Worm (Caenorhabditis elegans) whole organism, L2 larva: Measurements from ENCODE around the gene F44A6.3.
A peak's percentile ranks its signal among the peaks of the same experiment; 100 is the strongest.

Source experiments
- C34F6.9 ChIP-seq: fragments of 150-350 bp; optimal IDR thresholded peaks from 2 replicates; lab custom pipeline; 2014; ENCODE audit warnings: missing biosample characterization, missing genetic modification characterization
- F13H6.1 ChIP-seq: sonication (generic microtip); optimal IDR thresholded peaks from 2 replicates; lab custom pipeline; 2016; ENCODE audit warnings: missing genetic modification characterization, missing compliant biosample characterization
- R02D3.7 ChIP-seq: fragments of 150-350 bp; optimal IDR thresholded peaks from 2 replicates; lab custom pipeline; 2014; ENCODE audit warnings: missing biosample characterization, missing genetic modification characterization
- Y55F3AM.14 ChIP-seq: fragments of 200-800 bp; sonication (Bioruptor generic); optimal IDR thresholded peaks from 2 replicates; lab custom pipeline; 2018; ENCODE audit warnings: mild to moderate bottlenecking, missing genetic modification characterization, missing compliant biosample characterization
- aly-2 ChIP-seq: fragments of 150-350 bp; optimal IDR thresholded peaks from 2 replicates; lab custom pipeline; 2014; ENCODE audit warnings: missing biosample characterization, missing genetic modification characterization
- ama-1 ChIP-seq: fragments of 150-350 bp; optimal IDR thresholded peaks from 2 replicates; lab custom pipeline; 2018; ENCODE audit warnings: inconsistent platforms
- blmp-1 ChIP-seq: sonication (generic microtip); optimal IDR thresholded peaks from 2 replicates; lab custom pipeline; 2017; ENCODE audit warnings: missing genetic modification characterization, mild to moderate bottlenecking, missing compliant biosample characterization, antibody characterized with exemption, moderate library complexity; ENCODE audit not compliant: insufficient read depth
- ceh-16 ChIP-seq: fragments of 150-350 bp; optimal IDR thresholded peaks from 2 replicates; lab custom pipeline; 2014; ENCODE audit warnings: missing biosample characterization, missing genetic modification characterization
- ceh-82 ChIP-seq: fragments of 150-350 bp; optimal IDR thresholded peaks from 2 replicates; lab custom pipeline; 2014; ENCODE audit warnings: missing biosample characterization, missing genetic modification characterization
- crh-2 ChIP-seq: sonication (generic microtip); optimal IDR thresholded peaks from 2 replicates; lab custom pipeline; 2017; ENCODE audit warnings: missing biosample characterization, missing genetic modification characterization
- dmd-4 ChIP-seq: sonication (generic microtip); optimal IDR thresholded peaks from 2 replicates; lab custom pipeline; 2017; ENCODE audit warnings: missing biosample characterization, missing genetic modification characterization
- egl-27 ChIP-seq: sonication (generic microtip); optimal IDR thresholded peaks from 3 replicates; lab custom pipeline; 2017; ENCODE audit warnings: missing biosample characterization, missing genetic modification reagents, missing genetic modification characterization
- elt-1 ChIP-seq: fragments of 150-350 bp; optimal IDR thresholded peaks from 2 replicates; lab custom pipeline; 2014; ENCODE audit warnings: missing biosample characterization, missing genetic modification characterization
- elt-3 ChIP-seq: sonication (generic microtip); optimal IDR thresholded peaks from 2 replicates; lab custom pipeline; 2017; ENCODE audit warnings: missing biosample characterization, missing genetic modification characterization
- fos-1 ChIP-seq: fragments of 150-350 bp; optimal IDR thresholded peaks from 2 replicates; lab custom pipeline; 2014; ENCODE audit warnings: missing biosample characterization, missing genetic modification characterization
- lin-11 ChIP-seq: fragments of 150-350 bp; sonication (generic microtip); optimal IDR thresholded peaks from 2 replicates; lab custom pipeline; 2014; ENCODE audit warnings: missing biosample characterization, missing genetic modification characterization, inconsistent platforms, mixed read lengths
- lin-13 ChIP-seq: fragments of 150-350 bp; optimal IDR thresholded peaks from 2 replicates; lab custom pipeline; 2014; ENCODE audit warnings: missing biosample characterization, missing genetic modification reagents, missing genetic modification characterization
- lin-39 ChIP-seq: fragments of 150-350 bp; optimal IDR thresholded peaks from 2 replicates; lab custom pipeline; 2014; ENCODE audit warnings: missing biosample characterization, missing genetic modification reagents, missing genetic modification characterization
- mab-5 ChIP-seq: fragments of 150-350 bp; optimal IDR thresholded peaks from 2 replicates; lab custom pipeline; 2014; ENCODE audit warnings: missing biosample characterization, missing genetic modification characterization
- mdl-1 ChIP-seq, 2 experiments: fragments of 150-350 bp in 1 of 2; sonication (generic microtip) in 1 of 2; optimal IDR thresholded peaks; 2 replicates each; lab custom pipeline; 2017; ENCODE audit warnings: missing biosample characterization in 2 of 2, missing genetic modification characterization in 2 of 2
- nhr-10 ChIP-seq: sonication (generic microtip); optimal IDR thresholded peaks from 2 replicates; lab custom pipeline; 2017; ENCODE audit warnings: missing biosample characterization, missing genetic modification characterization
- nhr-11 ChIP-seq: fragments of 150-350 bp; optimal IDR thresholded peaks from 2 replicates; lab custom pipeline; 2014; ENCODE audit warnings: missing biosample characterization, missing genetic modification characterization
- nhr-12 ChIP-seq: fragments of 150-350 bp; optimal IDR thresholded peaks from 2 replicates; lab custom pipeline; 2014; ENCODE audit warnings: missing biosample characterization, missing genetic modification characterization
- nhr-129 ChIP-seq: fragments of 150-350 bp; optimal IDR thresholded peaks from 2 replicates; lab custom pipeline; 2014; ENCODE audit warnings: missing biosample characterization, missing genetic modification characterization
- nhr-23 ChIP-seq: fragments of 150-350 bp; optimal IDR thresholded peaks from 2 replicates; lab custom pipeline; 2014; ENCODE audit warnings: missing biosample characterization, missing genetic modification reagents, missing genetic modification characterization
- nhr-237 ChIP-seq: fragments of 150-350 bp; optimal IDR thresholded peaks from 2 replicates; lab custom pipeline; 2014; ENCODE audit warnings: missing biosample characterization, missing genetic modification characterization
- nhr-25 ChIP-seq: fragments of 150-350 bp; sonication (generic microtip); optimal IDR thresholded peaks from 3 replicates; lab custom pipeline; 2014; ENCODE audit warnings: missing biosample characterization, missing genetic modification characterization
- nhr-6 ChIP-seq: fragments of 150-350 bp; optimal IDR thresholded peaks from 2 replicates; lab custom pipeline; 2014; ENCODE audit warnings: missing biosample characterization, missing genetic modification characterization
- nhr-77 ChIP-seq: fragments of 150-350 bp; optimal IDR thresholded peaks from 2 replicates; lab custom pipeline; 2014; ENCODE audit warnings: missing biosample characterization, missing genetic modification characterization
- skn-1 ChIP-seq: sonication (generic microtip); optimal IDR thresholded peaks from 2 replicates; lab custom pipeline; 2017; ENCODE audit warnings: missing biosample characterization, missing genetic modification characterization
- sma-3 ChIP-seq: sonication (generic microtip); optimal IDR thresholded peaks from 2 replicates; lab custom pipeline; 2016; ENCODE audit warnings: missing genetic modification reagents, missing genetic modification characterization, missing compliant biosample characterization
- sma-9 ChIP-seq, 2 experiments: fragments of 150-350 bp in 1 of 2; sonication (generic microtip) in 1 of 2; optimal IDR thresholded peaks; 2 replicates each; lab custom pipeline; 2014 to 2016; ENCODE audit warnings: missing genetic modification characterization in 2 of 2, mild to moderate bottlenecking in 1 of 2, missing biosample characterization in 1 of 2, missing compliant biosample characterization in 1 of 2, missing genetic modification reagents in 1 of 2, moderate library complexity in 1 of 2
- snpc-4 ChIP-seq: fragments of 150-350 bp; optimal IDR thresholded peaks from 2 replicates; lab custom pipeline; 2014; ENCODE audit warnings: missing biosample characterization, missing genetic modification characterization
- unc-55 ChIP-seq: fragments of 150-350 bp; sonication (generic microtip); optimal IDR thresholded peaks from 3 replicates; lab custom pipeline; 2014; ENCODE audit warnings: missing biosample characterization, missing genetic modification reagents, missing genetic modification characterization
- unc-62 ChIP-seq: fragments of 150-350 bp; optimal IDR thresholded peaks from 2 replicates; lab custom pipeline; 2014; ENCODE audit warnings: missing biosample characterization, missing genetic modification reagents, missing genetic modification characterization
- zag-1 ChIP-seq: fragments of 150-350 bp; optimal IDR thresholded peaks from 2 replicates; lab custom pipeline; 2014; ENCODE audit warnings: missing biosample characterization, missing genetic modification characterization
- ztf-1 ChIP-seq: fragments of 200-800 bp; sonication (Bioruptor generic); conservative IDR thresholded peaks from 2 replicates; pipeline ENCODE4 v1.3.6; 2022; ENCODE audit warnings: missing genetic modification characterization, missing compliant biosample characterization
- ztf-4 ChIP-seq: fragments of 150-350 bp; optimal IDR thresholded peaks from 2 replicates; lab custom pipeline; 2014; ENCODE audit warnings: missing biosample characterization, missing genetic modification characterization

The F44A6.3 gene

DNA sequence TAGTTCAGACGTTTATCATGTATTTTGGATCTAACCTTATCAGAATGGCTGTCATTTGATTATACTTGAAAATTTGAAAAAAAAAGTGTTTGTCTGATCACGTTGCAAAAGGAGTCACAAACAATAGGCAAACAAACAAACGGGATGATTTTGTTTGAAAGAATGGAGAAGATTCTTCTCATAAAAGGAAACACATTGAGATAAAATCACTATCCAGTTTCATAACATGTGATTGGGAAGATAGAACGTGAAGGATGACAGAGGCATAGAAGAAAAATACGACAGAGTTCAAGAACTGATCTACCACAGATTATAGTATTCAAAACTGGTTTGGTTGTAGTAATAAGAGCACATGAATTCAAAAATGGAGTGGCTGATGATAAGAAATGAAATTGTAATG lies 6.2 kb downstream of the F44A6.3 start, which contains the start of gene F44A6.5 (continued):
- peak; percentile 16 for TF ChIP-seq egl-27 (tag; lab: Kevin White, UChicago)
- peak; percentile 19 for TF ChIP-seq fos-1 (tag; lab: Kevin White, UChicago)
- no peak for TF ChIP-seq blmp-1 (tag; lab: Kevin White, UChicago)
- TF ChIP-seq C34F6.9 (tag; lab: Kevin White, UChicago), result no peak

DNA sequence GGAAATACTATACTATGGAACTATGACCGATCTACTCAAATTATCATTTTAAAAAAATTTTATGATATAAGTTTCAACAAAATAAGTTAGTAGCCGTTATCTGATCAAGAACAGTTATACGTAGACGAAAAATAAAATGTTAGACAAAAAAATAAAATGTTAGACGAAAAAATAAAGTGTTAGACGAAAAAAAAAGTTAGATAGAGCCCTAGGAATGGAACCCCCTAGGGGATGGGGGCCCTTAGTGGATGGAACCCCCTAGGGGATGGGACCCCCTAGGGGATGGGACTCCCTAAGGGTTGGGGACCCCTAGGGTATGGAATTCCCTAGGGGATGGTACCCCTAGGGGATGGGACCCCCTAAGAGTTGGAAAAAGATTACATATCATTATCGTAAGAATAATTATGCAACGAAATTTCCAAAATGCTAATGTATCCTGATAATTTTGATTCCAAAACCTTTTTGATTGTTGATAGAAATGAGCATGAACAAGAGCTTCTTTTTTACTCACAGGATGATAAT lies 6.7 kb downstream of the F44A6.3 start:
- no peak for TF ChIP-seq nhr-6
- TF ChIP-seq, all 48 proteins: peak for 0

DNA sequence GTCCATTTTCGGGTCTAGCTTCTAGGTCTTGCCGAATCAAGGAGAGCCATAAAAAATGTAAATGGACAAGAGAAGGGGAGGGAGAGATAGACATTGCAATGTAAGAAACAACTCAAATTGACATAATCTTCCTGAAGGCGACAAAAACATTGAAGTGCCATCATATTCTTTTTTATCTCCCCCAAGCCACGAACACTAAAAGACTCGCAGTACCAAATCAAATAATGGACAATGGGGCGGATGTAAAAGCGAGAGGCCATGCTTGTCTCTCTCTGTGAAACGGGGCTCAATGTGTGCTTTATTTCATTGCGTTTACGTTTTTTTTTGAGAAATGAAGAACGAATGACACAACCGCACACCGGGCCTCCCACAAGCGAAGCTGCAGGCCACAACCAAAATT lies 13.3 kb downstream of the F44A6.3 start:
- TF ChIP-seq crh-2 (tag; lab: Kevin White, UChicago), result no peak
- no peak for TF ChIP-seq ztf-4
- no peak for TF ChIP-seq Y55F3AM.14 (GFP tag; lab: Kevin White, UChicago)
- TF ChIP-seq elt-3 (tag; lab: Kevin White, UChicago), result no peak
- no peak for TF ChIP-seq ceh-16 (tag; lab: Kevin White, UChicago)
- no peak for TF ChIP-seq snpc-4 (tag; lab: Kevin White, UChicago)
- TF ChIP-seq skn-1, result no peak
- no peak for TF ChIP-seq F13H6.1 (tag; lab: Kevin White, UChicago)
- no peak for TF ChIP-seq unc-62 (GFP tag; lab: Kevin White, UChicago)
- TF ChIP-seq ama-1 (lab: Kevin White, UChicago), result no peak
- TF ChIP-seq mdl-1 (tag; optimal IDR thresholded peaks at IDR 0.05; lab: Kevin White, UChicago), result no peak
- TF ChIP-seq mab-5, result no peak
- no peak for TF ChIP-seq lin-39 (tag; lab: Kevin White, UChicago)
- TF ChIP-seq zag-1 (tag; lab: Kevin White, UChicago), result no peak

DNA sequence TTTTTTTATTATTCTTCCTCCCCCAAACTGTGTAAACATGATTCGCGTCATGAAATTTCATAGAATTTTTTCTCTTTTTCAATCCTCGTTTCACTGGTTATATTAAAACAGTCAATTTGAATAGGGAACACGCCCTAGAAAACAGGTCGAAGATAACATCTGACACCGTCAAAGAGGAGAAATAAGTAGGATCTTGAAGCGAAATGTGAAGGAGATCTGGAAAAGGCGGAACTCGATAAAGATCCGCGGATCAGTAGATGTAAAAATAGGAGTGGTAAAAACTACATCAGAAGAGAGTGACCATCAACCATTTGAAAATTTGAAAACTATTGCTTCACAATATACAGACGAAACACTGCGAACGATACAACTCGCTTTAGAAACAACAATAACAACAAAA lies 14.6 kb downstream of the F44A6.3 start:
- TF ChIP-seq elt-1 (tag; lab: Kevin White, UChicago), result peak; percentile 66
- TF ChIP-seq nhr-25, result peak; percentile 14
- no peak for TF ChIP-seq egl-27 (tag; lab: Kevin White, UChicago)
- TF ChIP-seq, all 48 proteins: peak for 2

DNA sequence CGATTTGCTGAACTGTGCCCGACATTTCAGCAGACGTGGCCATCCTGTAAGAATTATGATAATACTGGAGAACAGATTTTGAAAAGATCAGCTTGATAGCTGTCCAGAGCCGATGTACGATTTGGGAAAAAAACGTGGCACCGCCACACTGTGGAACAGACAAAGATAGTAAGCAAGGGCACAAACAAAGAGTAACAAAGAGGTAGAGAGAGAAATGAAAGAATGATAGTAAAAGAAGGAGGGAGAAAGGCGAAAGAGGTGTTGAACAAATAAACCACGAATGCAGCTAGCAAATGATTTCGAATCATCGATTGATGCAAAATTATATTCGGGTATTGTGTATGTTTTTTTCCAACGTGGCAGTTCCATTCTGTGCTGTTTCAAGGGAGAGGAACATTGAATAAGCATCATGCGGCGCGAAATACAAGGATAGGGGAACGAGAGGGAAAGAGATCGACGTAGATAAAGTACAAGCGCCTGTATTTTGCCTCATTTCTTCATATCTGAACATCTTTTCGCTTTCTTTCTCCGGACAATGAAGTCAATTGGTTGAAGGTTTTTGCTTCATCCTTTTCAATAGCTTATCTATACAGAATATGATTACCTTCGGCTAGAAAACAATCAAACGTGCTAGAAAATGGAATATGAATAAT lies 15.7 kb downstream of the F44A6.3 start, which contains the start of gene C14H10.3:
TSS of gene C14H10.3 (minus strand) at position 44 of the 653 bp plus-strand sequence.
- peak; percentile 5 for TF ChIP-seq fos-1 (tag; lab: Kevin White, UChicago)
- peak; percentile 41 for TF ChIP-seq crh-2 (tag; lab: Kevin White, UChicago)
- no peak for TF ChIP-seq nhr-12 (tag; lab: Kevin White, UChicago)
- peak; percentile 69 for TF ChIP-seq blmp-1 (tag; lab: Kevin White, UChicago)
- TF ChIP-seq, all 48 proteins: peak for 3

DNA sequence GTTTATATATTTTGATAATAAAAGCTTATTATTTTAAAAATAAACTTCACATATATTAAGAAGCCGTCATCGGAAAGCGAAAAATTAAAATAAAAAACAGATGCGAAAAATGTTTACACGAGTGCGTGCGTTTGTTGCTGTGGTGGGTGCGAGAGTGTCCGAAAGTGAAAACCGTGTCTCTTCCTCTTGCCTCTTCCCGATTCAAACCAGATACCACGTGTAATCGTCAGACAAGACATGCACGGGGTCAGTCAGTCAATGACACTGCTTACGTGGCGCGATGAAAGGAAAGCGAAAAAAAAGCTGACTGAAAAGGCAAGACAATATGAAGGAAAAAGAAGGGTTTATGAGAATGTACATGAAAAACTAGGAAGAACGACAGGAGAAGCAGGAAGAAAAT lies 18.3 kb downstream of the F44A6.3 start:
- TF ChIP-seq sma-3 (GFP tag; lab: Kevin White, UChicago) (no peak), nhr-11 (tag; lab: Kevin White, UChicago) (no peak), dmd-4 (tag; lab: Kevin White, UChicago) (no peak), F13H6.1 (tag; lab: Kevin White, UChicago) (no peak), ceh-16 (tag; lab: Kevin White, UChicago) (no peak), lin-11 (tag; lab: Kevin White, UChicago) (no peak), egl-27 (tag; lab: Kevin White, UChicago) (no peak), fos-1 (tag; lab: Kevin White, UChicago) (peak; percentile 10), aly-2 (tag; lab: Kevin White, UChicago) (no peak), nhr-10 (tag; lab: Kevin White, UChicago) (no peak), sma-9 (GFP tag; optimal IDR thresholded peaks at IDR 0.05; lab: Kevin White, UChicago) (no peak), sma-9 (tag; optimal IDR thresholded peaks at IDR 0.05; lab: Kevin White, UChicago) (no peak), blmp-1 (tag; lab: Kevin White, UChicago) (peak; percentile 93), nhr-25 (peak; percentile 2), ztf-1 (GFP tag; lab: Robert Waterston, UW) (no peak), R02D3.7 (tag; lab: Kevin White, UChicago) (no peak), zag-1 (tag; lab: Kevin White, UChicago) (no peak), mab-5 (no peak), ceh-82 (tag; lab: Kevin White, UChicago) (no peak), mdl-1 (tag; optimal IDR thresholded peaks at IDR 0.05; lab: Kevin White, UChicago) (peak in 1 of 2 experiments; percentile 14), crh-2 (tag; lab: Kevin White, UChicago) (peak; percentile 59), lin-39 (tag; lab: Kevin White, UChicago) (no peak), unc-55 (GFP tag; lab: Kevin White, UChicago) (peak; percentile 1), lin-13 (GFP tag; lab: Kevin White, UChicago) (no peak), nhr-77 (tag; lab: Kevin White, UChicago) (no peak), elt-3 (tag; lab: Kevin White, UChicago) (no peak), nhr-129 (peak; percentile 40), nhr-237 (no peak), nhr-23 (tag; lab: Kevin White, UChicago) (no peak), Y55F3AM.14 (GFP tag; lab: Kevin White, UChicago) (no peak)
